Fruit fly (Drosophila melanogaster): ENCODE results near the gene CG8578.
A peak's percentile ranks its signal among the peaks of the same experiment; 100 is the strongest.

The CG8578 gene

dm6 chrX:15859869-15860268 is 15.6 kb downstream of the CG8578 start, which contains the start of gene Gbeta13F (continued):
- TF ChIP-seq Adf1 (GFP tag; IDR thresholded peaks at IDR 0.05) (no peak), trh (GFP tag; optimal IDR thresholded peaks at IDR 0.05) (no peak), dysf (GFP tag; IDR thresholded peaks at IDR 0.05) (no peak), Dref (GFP tag; IDR thresholded peaks at IDR 0.05) (peak; percentile 84), caup (GFP tag; optimal IDR thresholded peaks at IDR 0.05; ENCODE audit: severe bottlenecking) (no peak), CG9797 (GFP tag; optimal IDR thresholded peaks at IDR 0.05) (peak; percentile 6), Oaz (GFP tag; IDR thresholded peaks at IDR 0.05) (no peak), Kr (GFP tag; optimal IDR thresholded peaks at IDR 0.05) (no peak), zen (tag; optimal IDR thresholded peaks at IDR 0.05) (no peak), CG3163 (GFP tag; optimal IDR thresholded peaks at IDR 0.05) (no peak), CG12942 (GFP tag; optimal IDR thresholded peaks at IDR 0.05) (no peak), br (optimal IDR thresholded peaks at IDR 0.05) (no peak), Ada2b (GFP tag; IDR thresholded peaks at IDR 0.05) (no peak), Nf-YB (GFP tag; optimal IDR thresholded peaks at IDR 0.05) (no peak), CG34376 (GFP tag; optimal IDR thresholded peaks at IDR 0.05) (no peak), gce (GFP tag; IDR thresholded peaks at IDR 0.05) (no peak), CG8388 (GFP tag; optimal IDR thresholded peaks at IDR 0.05) (no peak), CG33213 (GFP tag; optimal IDR thresholded peaks at IDR 0.05) (no peak), pita (GFP tag; optimal IDR thresholded peaks at IDR 0.05) (no peak), H2.0 (GFP tag; IDR thresholded peaks at IDR 0.05) (no peak), CG6813 (GFP tag; optimal IDR thresholded peaks at IDR 0.05) (no peak), Sry-δ (GFP tag; optimal IDR thresholded peaks at IDR 0.05) (peak; percentile 45), HLH3B (GFP tag; IDR thresholded peaks at IDR 0.05) (no peak), gem (tag; optimal IDR thresholded peaks at IDR 0.05) (no peak), nerfin-2 (GFP tag; IDR thresholded peaks at IDR 0.05; ENCODE audit: partially characterized antibody) (no peak; the same call in 1 of the 2 replicates), sqz (GFP tag; optimal IDR thresholded peaks at IDR 0.05) (no peak), sc (optimal IDR thresholded peaks at IDR 0.05) (no peak), sc (GFP tag; optimal IDR thresholded peaks at IDR 0.05) (no peak), disco-r (GFP tag; optimal IDR thresholded peaks at IDR 0.05) (no peak), Hr51 (GFP tag; optimal IDR thresholded peaks at IDR 0.05) (no peak), fd96Cb (tag; optimal IDR thresholded peaks at IDR 0.05) (no peak), Dll (GFP tag; IDR thresholded peaks at IDR 0.05; ENCODE audit: partially characterized antibody) (peak; percentile 40; the same call in 1 of the 4 replicates), GATAe (GFP tag; conservative IDR thresholded peaks at IDR 0.05) (no peak), row (GFP tag; IDR thresholded peaks at IDR 0.05) (peak; percentile 58), B-H1 (GFP tag; IDR thresholded peaks at IDR 0.05) (no peak), nom (GFP tag; optimal IDR thresholded peaks at IDR 0.05) (no peak), CG2875 (GFP tag; optimal IDR thresholded peaks at IDR 0.05) (no peak), gro (GFP tag; optimal IDR thresholded peaks at IDR 0.05) (no peak), CG2116 (GFP tag; optimal IDR thresholded peaks at IDR 0.05) (peak; percentile 96), crc (GFP tag; optimal IDR thresholded peaks at IDR 0.05) (no peak), slou (GFP tag; optimal IDR thresholded peaks at IDR 0.05) (no peak), insv (GFP tag; optimal IDR thresholded peaks at IDR 0.05) (no peak), Atf-2 (GFP tag; optimal IDR thresholded peaks at IDR 0.05) (no peak), hb (GFP tag; IDR thresholded peaks at IDR 0.05; ENCODE audit: partially characterized antibody) (peak; percentile 52; the same call in 2 of the 3 replicates)

Data from whole organism, embryonic.